Worm (Caenorhabditis elegans) whole organism, L1 larva: Measurements from ENCODE around the gene rike-1.

Source experiments
- C04F5.9 ChIP-seq: sonication (generic microtip); optimal IDR thresholded peaks from 2 replicates; lab custom pipeline; 2016; ENCODE audit warnings: missing genetic modification characterization, missing compliant biosample characterization
- C34B4.2 ChIP-seq: sonication (generic microtip); optimal IDR thresholded peaks from 2 replicates; lab custom pipeline; 2017; ENCODE audit warnings: mild to moderate bottlenecking, missing genetic modification characterization, missing compliant biosample characterization
- aha-1 ChIP-seq: fragments of 150-350 bp; optimal IDR thresholded peaks from 2 replicates; lab custom pipeline; 2014; ENCODE audit warnings: missing biosample characterization, missing genetic modification characterization
- alr-1 ChIP-seq: fragments of 200-800 bp; sonication (Bioruptor generic); optimal IDR thresholded peaks from 2 replicates; lab custom pipeline; 2018; ENCODE audit warnings: borderline replicate concordance, mild to moderate bottlenecking, missing genetic modification characterization, missing compliant biosample characterization
- ama-1 ChIP-seq: fragments of 150-350 bp; optimal IDR thresholded peaks from 2 replicates; lab custom pipeline; 2014
- blmp-1 ChIP-seq: fragments of 150-350 bp; optimal IDR thresholded peaks from 2 replicates; lab custom pipeline; 2014; ENCODE audit warnings: missing biosample characterization, missing genetic modification characterization
- ceh-63 ChIP-seq: fragments of 200-800 bp; sonication (Bioruptor generic); optimal IDR thresholded peaks from 2 replicates; lab custom pipeline; 2018; ENCODE audit warnings: mild to moderate bottlenecking, missing genetic modification characterization, missing compliant biosample characterization
- ceh-82 ChIP-seq, 3 experiments: fragments of 150-350 bp in 1 of 3; sonication (generic microtip) in 2 of 3; optimal IDR thresholded peaks; 2 replicates each; lab custom pipeline; 2014 to 2017; ENCODE audit warnings: missing biosample characterization in 3 of 3, missing genetic modification characterization in 3 of 3
- ceh-88 ChIP-seq: fragments of 200-800 bp; sonication (Bioruptor generic); IDR thresholded peaks from 2 replicates; pipeline ENCODE4 v1.3.6; 2022; ENCODE audit warnings: missing genetic modification characterization, missing compliant biosample characterization
- ceh-90 ChIP-seq: sonication (generic microtip); optimal IDR thresholded peaks from 2 replicates; lab custom pipeline; 2016; ENCODE audit warnings: missing genetic modification characterization, missing compliant biosample characterization
- dpl-1 ChIP-seq, 3 experiments: fragments of 150-350 bp in 2 of 3; sonication (generic microtip) in 1 of 3; optimal IDR thresholded peaks; 2 replicates each; lab custom pipeline; 2014 to 2017; ENCODE audit warnings: missing biosample characterization in 3 of 3, missing genetic modification characterization in 3 of 3, missing genetic modification reagents in 3 of 3
- dsc-1 ChIP-seq: sonication (generic microtip); optimal IDR thresholded peaks from 2 replicates; lab custom pipeline; 2016; ENCODE audit warnings: mild to moderate bottlenecking, missing genetic modification characterization, missing compliant biosample characterization
- efl-1 ChIP-seq, 4 experiments: fragments of 150-350 bp; optimal IDR thresholded peaks in 3 of 4; peaks in 1 of 4; 1 replicate in 1 of 4; 2 replicates in 3 of 4; lab custom pipeline; 2014; ENCODE audit warnings: missing biosample characterization in 2 of 4, missing genetic modification characterization in 2 of 4, missing genetic modification reagents in 2 of 4
- egl-27 ChIP-seq, 2 experiments: fragments of 150-350 bp in 1 of 2; sonication (generic microtip); optimal IDR thresholded peaks; 3 replicates each; lab custom pipeline; 2017 to 2018; ENCODE audit warnings: missing biosample characterization in 2 of 2, missing genetic modification characterization in 2 of 2, missing genetic modification reagents in 2 of 2
- elt-3 ChIP-seq, 6 experiments: fragments of 150-350 bp in 1 of 6; sonication (generic microtip); optimal IDR thresholded peaks; 2 replicates each; lab custom pipeline; 2017 to 2018; ENCODE audit warnings: missing biosample characterization in 6 of 6, missing genetic modification characterization in 6 of 6, inconsistent platforms in 1 of 6
- ets-5 ChIP-seq: fragments of 200-800 bp; sonication (Bioruptor generic); IDR thresholded peaks from 2 replicates; pipeline ENCODE4 v1.3.6; 2022; ENCODE audit warnings: missing genetic modification characterization, missing compliant biosample characterization
- fkh-10 ChIP-seq: sonication (generic microtip); optimal IDR thresholded peaks from 2 replicates; lab custom pipeline; 2017; ENCODE audit warnings: missing biosample characterization, missing genetic modification reagents, missing genetic modification characterization
- fkh-8 ChIP-seq: sonication (generic microtip); optimal IDR thresholded peaks from 2 replicates; lab custom pipeline; 2016; ENCODE audit warnings: mild to moderate bottlenecking, missing genetic modification characterization, missing compliant biosample characterization
- hlh-17 ChIP-seq: fragments of 200-800 bp; sonication (Bioruptor generic); optimal IDR thresholded peaks from 2 replicates; lab custom pipeline; 2018; ENCODE audit warnings: missing genetic modification characterization, mild to moderate bottlenecking, missing compliant biosample characterization, moderate library complexity, borderline replicate concordance
- hpl-2 ChIP-seq: fragments of 150-350 bp; optimal IDR thresholded peaks from 2 replicates; lab custom pipeline; 2014; ENCODE audit warnings: missing biosample characterization, missing genetic modification reagents, missing genetic modification characterization
- irx-1 ChIP-seq: sonication (generic microtip); optimal IDR thresholded peaks from 2 replicates; lab custom pipeline; 2016; ENCODE audit warnings: missing genetic modification characterization, missing compliant biosample characterization
- isw-1 ChIP-seq: fragments of 200-800 bp; sonication (Bioruptor generic); IDR thresholded peaks from 2 replicates; pipeline ENCODE4 v1.3.6; 2022; ENCODE audit warnings: missing genetic modification characterization, missing compliant biosample characterization
- jun-1 ChIP-seq: fragments of 150-350 bp; optimal IDR thresholded peaks from 2 replicates; lab custom pipeline; 2014; ENCODE audit warnings: missing biosample characterization, missing genetic modification reagents, missing genetic modification characterization
- lin-14 ChIP-seq: fragments of 200-800 bp; sonication (Bioruptor generic); optimal IDR thresholded peaks from 2 replicates; lab custom pipeline; 2018; ENCODE audit warnings: mild to moderate bottlenecking, missing genetic modification characterization, moderate library complexity, missing compliant biosample characterization
- lin-15B ChIP-seq: fragments of 150-350 bp; sonication (generic microtip); optimal IDR thresholded peaks from 3 replicates; lab custom pipeline; 2014; ENCODE audit warnings: missing biosample characterization, missing genetic modification characterization
- lin-35 ChIP-seq, 2 experiments: fragments of 150-350 bp; optimal IDR thresholded peaks; 2 replicates each; lab custom pipeline; 2014; ENCODE audit warnings: missing biosample characterization in 2 of 2, missing genetic modification characterization in 2 of 2, missing genetic modification reagents in 2 of 2
- lsy-2 ChIP-seq, 2 experiments: fragments of 150-350 bp; optimal IDR thresholded peaks; 2 replicates each; lab custom pipeline; 2014; ENCODE audit warnings: missing biosample characterization in 2 of 2, missing genetic modification characterization in 2 of 2
- mab-9 ChIP-seq: fragments of 200-800 bp; sonication (Bioruptor generic); IDR thresholded peaks from 2 replicates; pipeline ENCODE4 v1.3.6; 2022; ENCODE audit warnings: missing genetic modification reagents, missing genetic modification characterization, missing compliant biosample characterization
- nhr-11 ChIP-seq: fragments of 150-350 bp; optimal IDR thresholded peaks from 2 replicates; lab custom pipeline; 2014; ENCODE audit warnings: missing biosample characterization, missing genetic modification characterization
- nhr-12 ChIP-seq: sonication (generic microtip); optimal IDR thresholded peaks from 2 replicates; lab custom pipeline; 2017; ENCODE audit warnings: missing biosample characterization, missing genetic modification characterization
- nhr-19 ChIP-seq: fragments of 200-800 bp; sonication (Bioruptor generic); conservative IDR thresholded peaks from 2 replicates; pipeline ENCODE4 v1.3.6; 2022; ENCODE audit warnings: missing genetic modification characterization, missing compliant biosample characterization
- nhr-20 ChIP-seq: sonication (generic microtip); optimal IDR thresholded peaks from 2 replicates; lab custom pipeline; 2016; ENCODE audit warnings: mild to moderate bottlenecking, missing genetic modification characterization, missing compliant biosample characterization
- nhr-237 ChIP-seq: fragments of 150-350 bp; optimal IDR thresholded peaks from 2 replicates; lab custom pipeline; 2014; ENCODE audit warnings: missing biosample characterization, missing genetic modification characterization
- nhr-71 ChIP-seq: sonication (generic microtip); optimal IDR thresholded peaks from 2 replicates; lab custom pipeline; 2016; ENCODE audit warnings: mild to moderate bottlenecking, missing genetic modification characterization, moderate library complexity, missing compliant biosample characterization
- rnt-1 ChIP-seq: sonication (generic microtip); optimal IDR thresholded peaks from 2 replicates; lab custom pipeline; 2016; ENCODE audit warnings: mild to moderate bottlenecking, missing genetic modification characterization, moderate library complexity, missing compliant biosample characterization
- snu-23 ChIP-seq: sonication (generic microtip); optimal IDR thresholded peaks from 2 replicates; lab custom pipeline; 2016; ENCODE audit warnings: missing genetic modification characterization, missing compliant biosample characterization
- sptf-1 ChIP-seq: fragments of 150-350 bp; optimal IDR thresholded peaks from 2 replicates; lab custom pipeline; 2014; ENCODE audit warnings: missing biosample characterization, missing genetic modification characterization
- tbx-2 ChIP-seq: sonication (generic microtip); optimal IDR thresholded peaks from 2 replicates; lab custom pipeline; 2016; ENCODE audit warnings: missing genetic modification characterization, missing compliant biosample characterization
- vab-15 ChIP-seq: sonication (generic microtip); optimal IDR thresholded peaks from 2 replicates; lab custom pipeline; 2017; ENCODE audit warnings: missing genotype, mild to moderate bottlenecking, missing genetic modification characterization, missing compliant biosample characterization
- ztf-11 ChIP-seq, 2 experiments: sonication (generic microtip); optimal IDR thresholded peaks; 2 replicates each; lab custom pipeline; 2016 to 2017; ENCODE audit warnings: missing genetic modification characterization in 2 of 2, missing biosample characterization in 1 of 2, missing compliant biosample characterization in 1 of 2
- ztf-4 ChIP-seq: fragments of 150-350 bp; optimal IDR thresholded peaks from 2 replicates; lab custom pipeline; 2014; ENCODE audit warnings: missing biosample characterization, missing genetic modification characterization

The rike-1 gene

DNA sequence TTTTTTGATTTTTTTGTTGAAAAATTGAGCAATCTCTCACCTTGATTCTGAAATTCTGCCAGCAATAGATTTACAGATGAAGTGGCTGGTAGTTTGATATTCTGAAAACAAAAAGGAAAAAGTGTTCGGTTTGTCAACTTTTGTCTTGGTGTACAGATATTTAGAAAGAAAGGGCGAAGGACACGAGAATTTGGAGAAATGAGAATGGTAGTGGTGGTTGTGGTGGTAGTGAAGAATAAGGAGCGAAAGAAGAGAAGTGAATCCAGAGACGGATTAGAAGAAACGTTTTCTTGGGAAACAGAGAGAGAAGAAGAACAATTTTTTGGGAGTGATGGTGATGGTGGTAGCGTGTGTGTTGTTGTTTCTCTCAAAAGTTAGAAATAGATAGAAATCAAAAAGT, 34.0 kb upstream of the rike-1 start, which contains the start of gene gar-3:
Gene gar-3 (minus strand): TSS at position 101 of the 400 bp plus-strand sequence.
- TF ChIP-seq irx-1 (tag; lab: Kevin White, UChicago), result no peak
- no peak for TF ChIP-seq egl-27 (tag; optimal IDR thresholded peaks at IDR 0.05; lab: Kevin White, UChicago)
- TF ChIP-seq aha-1 (tag; lab: Kevin White, UChicago), result no peak
- no peak for TF ChIP-seq dsc-1 (tag; lab: Kevin White, UChicago)
- no peak for TF ChIP-seq ztf-11 (tag; optimal IDR thresholded peaks at IDR 0.05; lab: Kevin White, UChicago)
- TF ChIP-seq tbx-2, result no peak
- no peak for TF ChIP-seq ceh-88 (GFP tag; lab: Robert Waterston, UW)
- TF ChIP-seq sptf-1, result no peak
- TF ChIP-seq ceh-90 (tag; lab: Kevin White, UChicago), result no peak
- TF ChIP-seq ceh-82 (tag; optimal IDR thresholded peaks at IDR 0.05; lab: Kevin White, UChicago), result no peak
- TF ChIP-seq blmp-1, result no peak
- no peak for TF ChIP-seq snu-23 (GFP tag; lab: Kevin White, UChicago)
- TF ChIP-seq lin-35 (GFP tag; optimal IDR thresholded peaks at IDR 0.05; lab: Kevin White, UChicago), result no peak
- no peak for TF ChIP-seq C04F5.9 (tag; lab: Kevin White, UChicago)
- no peak for TF ChIP-seq lsy-2 (tag; optimal IDR thresholded peaks at IDR 0.05; lab: Kevin White, UChicago)
- TF ChIP-seq nhr-237 (tag; lab: Kevin White, UChicago), result no peak
- no peak for TF ChIP-seq elt-3 (tag; optimal IDR thresholded peaks at IDR 0.05; lab: Kevin White, UChicago)

DNA sequence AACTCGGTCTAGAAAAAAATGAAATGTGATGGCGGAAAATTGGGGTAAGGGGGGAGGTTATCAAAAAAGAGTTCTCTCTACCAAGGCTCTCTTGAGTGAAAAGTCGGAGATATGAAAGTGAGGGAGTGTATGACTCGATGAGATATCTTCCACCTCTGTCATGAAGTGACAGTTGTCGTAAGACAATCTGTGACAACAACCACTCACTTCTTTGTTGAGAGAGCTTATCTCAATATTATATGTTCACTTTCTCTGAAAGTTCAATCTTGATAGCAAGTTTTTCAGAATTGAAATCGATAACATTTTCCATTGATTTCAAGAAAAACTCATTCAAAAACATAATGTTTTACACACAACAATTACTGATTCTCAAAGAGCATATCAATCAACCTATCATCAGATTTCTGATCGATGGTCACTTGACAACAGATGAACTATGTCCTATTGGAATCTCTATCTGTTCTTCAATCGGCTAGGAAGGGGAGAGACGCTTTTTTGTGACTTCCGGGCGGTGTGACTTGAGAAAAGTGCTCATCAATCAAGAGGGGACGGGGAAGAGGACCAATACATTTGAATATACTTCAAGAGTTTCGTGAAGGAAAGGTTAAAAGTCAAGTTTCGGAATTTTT, 31.2 kb upstream of the rike-1 start:
- no peak for TF ChIP-seq mab-9 (GFP tag; lab: Robert Waterston, UW)
- TF ChIP-seq efl-1 (optimal IDR thresholded peaks at IDR 0.05; lab: Kevin White, UChicago), result no peak
- TF ChIP-seq efl-1 (GFP tag; optimal IDR thresholded peaks at IDR 0.05 in 1 of 2; lab: Kevin White, UChicago), result no peak
- no peak for TF ChIP-seq dsc-1 (tag; lab: Kevin White, UChicago)
- TF ChIP-seq nhr-11, result no peak
- TF ChIP-seq nhr-71 (tag; lab: Kevin White, UChicago), result peak; percentile 17
- peak; percentile 69 for TF ChIP-seq lin-14 (GFP tag; lab: Kevin White, UChicago)
- no peak for TF ChIP-seq hlh-17 (GFP tag; lab: Kevin White, UChicago)
- no peak for TF ChIP-seq isw-1
- no peak for TF ChIP-seq ztf-4 (tag; lab: Kevin White, UChicago)
- no peak for TF ChIP-seq C34B4.2
- no peak for TF ChIP-seq hpl-2 (GFP tag; lab: Kevin White, UChicago)
- TF ChIP-seq ceh-63 (GFP tag; lab: Kevin White, UChicago), result no peak
- TF ChIP-seq jun-1 (tag; lab: Kevin White, UChicago), result no peak
- no peak for TF ChIP-seq fkh-10 (GFP tag; lab: Kevin White, UChicago)
- no peak for TF ChIP-seq ama-1 (lab: Kevin White, UChicago)
- TF ChIP-seq nhr-19 (GFP tag; lab: Robert Waterston, UW), result no peak
- TF ChIP-seq irx-1 (tag; lab: Kevin White, UChicago), result no peak
- peak in 1 of 2 experiments; percentile 13 for TF ChIP-seq lsy-2 (tag; optimal IDR thresholded peaks at IDR 0.05; lab: Kevin White, UChicago)
- TF ChIP-seq fkh-8, result no peak
- no peak for TF ChIP-seq dpl-1 (GFP tag; optimal IDR thresholded peaks at IDR 0.05; lab: Kevin White, UChicago)
- TF ChIP-seq rnt-1 (tag; lab: Kevin White, UChicago), result peak; percentile 43
- TF ChIP-seq vab-15 (tag; lab: Kevin White, UChicago), result no peak

DNA sequence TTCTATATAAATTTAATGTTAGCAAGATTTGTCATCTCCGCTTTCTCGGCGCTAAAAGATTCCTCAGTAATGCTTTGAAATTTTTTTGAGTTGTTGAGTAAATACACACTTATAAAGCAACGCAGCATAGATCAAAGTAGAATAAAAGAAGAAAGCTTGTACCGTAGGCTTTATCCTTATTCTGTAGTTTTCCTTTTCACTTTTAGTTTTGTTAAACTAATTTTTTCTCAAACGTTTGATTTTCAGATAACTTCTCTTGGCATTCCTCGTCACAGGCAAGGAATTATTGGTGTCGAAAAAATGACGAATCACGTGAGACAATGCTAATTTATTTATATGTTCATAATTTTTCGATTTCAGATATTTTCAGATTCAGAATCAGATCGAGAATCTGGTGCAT, 16.9 kb upstream of the rike-1 start, which contains the start of gene C53A5.11:
Gene C53A5.11 (plus strand): TSS at position 301 of the 400 bp plus-strand sequence.
- TF ChIP-seq alr-1 (no peak), nhr-12 (tag; lab: Kevin White, UChicago) (no peak), ets-5 (GFP tag; lab: Robert Waterston, UW) (no peak), nhr-20 (tag; lab: Kevin White, UChicago) (no peak), lin-35 (GFP tag; optimal IDR thresholded peaks at IDR 0.05; lab: Kevin White, UChicago) (no peak), lin-15B (tag; lab: Kevin White, UChicago) (no peak), sptf-1 (no peak)
